Fruit fly (Drosophila melanogaster): Measurements from ENCODE around the gene Smg6.
A peak's percentile ranks its signal among the peaks of the same experiment; 100 is the strongest.

Smg6 gene

DNA sequence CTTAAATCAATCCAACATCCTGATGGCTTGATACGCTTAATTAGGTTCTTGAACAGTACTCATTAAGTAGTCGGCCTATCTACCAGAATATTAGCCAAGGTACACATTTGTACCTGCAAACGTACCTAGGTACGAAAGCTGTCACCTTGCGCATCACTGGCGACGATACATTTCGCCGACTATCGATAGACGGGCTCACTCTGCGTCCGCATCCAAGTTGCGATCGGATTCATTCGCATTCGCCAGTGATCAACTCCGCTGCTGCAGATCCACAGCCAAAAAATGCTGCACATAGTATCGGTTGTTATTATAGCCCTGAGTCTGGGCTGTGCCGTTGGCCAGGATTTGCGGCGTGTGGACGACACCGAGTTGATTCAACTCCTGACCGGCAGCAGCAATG is 14.2 kb upstream of the Smg6 start, which contains the start of gene CG11790 (continued):
- no peak for TF ChIP-seq CHES-1-like (GFP tag; optimal IDR thresholded peaks at IDR 0.05)
- TF ChIP-seq sna (GFP tag; IDR thresholded peaks at IDR 0.05; ENCODE audit: partially characterized antibody): peak; percentile 75
- TF ChIP-seq CG3281 (GFP tag; optimal IDR thresholded peaks at IDR 0.05): no peak
- no peak for TF ChIP-seq Atf6 (GFP tag; IDR thresholded peaks at IDR 0.05)
- no peak for TF ChIP-seq sisA (GFP tag; IDR thresholded peaks at IDR 0.05)
- TF ChIP-seq CG2875 (GFP tag; optimal IDR thresholded peaks at IDR 0.05): no peak
- no peak for TF ChIP-seq CG12769 (tag; optimal IDR thresholded peaks at IDR 0.05)
- no peak for TF ChIP-seq pho (GFP tag; optimal IDR thresholded peaks at IDR 0.05)
- no peak for TF ChIP-seq CG9932 (GFP tag; IDR thresholded peaks at IDR 0.05)
- no peak for TF ChIP-seq CG10462 (GFP tag; optimal IDR thresholded peaks at IDR 0.05)
- TF ChIP-seq Sry-δ (GFP tag; optimal IDR thresholded peaks at IDR 0.05): peak; percentile 75
- TF ChIP-seq cwo (GFP tag; optimal IDR thresholded peaks at IDR 0.05): no peak
- peak; percentile 3 for TF ChIP-seq Six4 (GFP tag; optimal IDR thresholded peaks at IDR 0.05)
- TF ChIP-seq Sin3A (optimal IDR thresholded peaks at IDR 0.05): no peak
- no peak for TF ChIP-seq luna (GFP tag; optimal IDR thresholded peaks at IDR 0.05)
- no peak for TF ChIP-seq CG9797 (GFP tag; optimal IDR thresholded peaks at IDR 0.05)
- no peak for TF ChIP-seq pb (GFP tag; optimal IDR thresholded peaks at IDR 0.05)
- TF ChIP-seq CG1024 (GFP tag; IDR thresholded peaks at IDR 0.05): no peak
- no peak for TF ChIP-seq trh (GFP tag; optimal IDR thresholded peaks at IDR 0.05)
- TF ChIP-seq CG16813 (GFP tag; IDR thresholded peaks at IDR 0.05; ENCODE audit: partially characterized antibody): peak; percentile 66
- TF ChIP-seq her (GFP tag; optimal IDR thresholded peaks at IDR 0.05): peak; percentile 55
- no peak for TF ChIP-seq Hsf (GFP tag; optimal IDR thresholded peaks at IDR 0.05)
- TF ChIP-seq pros (GFP tag; optimal IDR thresholded peaks at IDR 0.05): no peak
- TF ChIP-seq hth (optimal IDR thresholded peaks at IDR 0.05): no peak
- peak; percentile 2 for TF ChIP-seq CG13296 (GFP tag; optimal IDR thresholded peaks at IDR 0.05)
- TF ChIP-seq CG10267 (tag; optimal IDR thresholded peaks at IDR 0.05): no peak
- TF ChIP-seq CrebB (tag; optimal IDR thresholded peaks at IDR 0.05): no peak
- no peak for TF ChIP-seq CG7839 (tag; optimal IDR thresholded peaks at IDR 0.05)
- TF ChIP-seq CG8290 (GFP tag; optimal IDR thresholded peaks at IDR 0.05): no peak
- TF ChIP-seq CG8290 (tag; optimal IDR thresholded peaks at IDR 0.05): peak in 1 of 2 experiments; percentile 78
- TF ChIP-seq D (optimal IDR thresholded peaks at IDR 0.05): no peak
- no peak for TF ChIP-seq D (GFP tag; optimal IDR thresholded peaks at IDR 0.05)
- TF ChIP-seq vvl (GFP tag; IDR thresholded peaks at IDR 0.05): peak; percentile 20; the same call in 1 of the 2 replicates
- no peak for TF ChIP-seq Hand (GFP tag; optimal IDR thresholded peaks at IDR 0.05)
- TF ChIP-seq NfI (GFP tag; optimal IDR thresholded peaks at IDR 0.05): peak; percentile 12
- no peak for TF ChIP-seq ewg (GFP tag; optimal IDR thresholded peaks at IDR 0.05)
- peak; percentile 73 for TF ChIP-seq tna (GFP tag; IDR thresholded peaks at IDR 0.05; ENCODE audit: partially characterized antibody)
- TF ChIP-seq Poxn (GFP tag; IDR thresholded peaks at IDR 0.05): no peak
- no peak for TF ChIP-seq CG1832 (GFP tag; optimal IDR thresholded peaks at IDR 0.05)
- peak; percentile 43 for TF ChIP-seq Ets65A (GFP tag)
- peak; percentile 45 for TF ChIP-seq nom (GFP tag; optimal IDR thresholded peaks at IDR 0.05)
- peak; percentile 85 for TF ChIP-seq bbx (GFP tag; IDR thresholded peaks at IDR 0.05; ENCODE audit: partially characterized antibody)
- no peak for TF ChIP-seq CG10959 (GFP tag; IDR thresholded peaks at IDR 0.05)
- 0 out of 2 replicates have a peak, but pooled peaks have one; percentile 26 for TF ChIP-seq CG14014 (GFP tag; IDR thresholded peaks at IDR 0.05)
- TF ChIP-seq lbe (GFP tag; optimal IDR thresholded peaks at IDR 0.05): peak; percentile 2
- no peak for TF ChIP-seq wek (GFP tag; optimal IDR thresholded peaks at IDR 0.05)
- TF ChIP-seq CG16863 (GFP tag; optimal IDR thresholded peaks at IDR 0.05): no peak
- peak; percentile 71 for TF ChIP-seq CG14860 (GFP tag; IDR thresholded peaks at IDR 0.05; ENCODE audit: partially characterized antibody)
- no peak for TF ChIP-seq chn (GFP tag; optimal IDR thresholded peaks at IDR 0.05)
- peak; percentile 72 for TF ChIP-seq HLH4C (GFP tag; IDR thresholded peaks at IDR 0.05; ENCODE audit: partially characterized antibody)
- TF ChIP-seq lilli (GFP tag; optimal IDR thresholded peaks at IDR 0.05): peak; percentile 7
- no peak for TF ChIP-seq klu (GFP tag; IDR thresholded peaks at IDR 0.05)

All from whole organism, embryonic.